Worm (Caenorhabditis elegans): Measurements from ENCODE around the gene B0273.115.
A peak's percentile ranks its signal among the peaks of the same experiment; 100 is the strongest.
"Not testable (repeated sequence)": the region's sequence is repeated elsewhere in the genome, so short reads cannot be mapped to it uniquely, and the experiment has no call there.

The B0273.115 gene

DNA sequence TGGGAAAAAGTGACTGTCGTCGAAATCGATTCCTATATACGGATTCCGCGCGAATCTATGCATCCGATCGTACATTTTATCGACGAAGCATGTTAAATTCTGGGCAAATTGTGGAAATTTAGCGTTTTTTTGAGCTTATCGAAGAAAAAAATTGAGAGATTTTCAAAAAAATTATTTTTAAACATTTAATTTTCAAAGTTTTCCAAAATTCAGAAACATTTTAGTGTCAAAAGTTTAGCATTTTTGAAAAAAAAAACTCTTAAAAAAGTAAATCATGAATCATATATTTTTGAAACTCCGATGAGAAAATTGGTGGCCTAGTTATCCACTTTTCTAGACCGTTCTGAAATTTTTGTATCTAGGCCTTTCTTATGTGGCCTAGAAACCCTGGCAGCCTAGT, at the start of gene B0273.115:
Gene B0273.115 (minus strand): TSS at position 101 of the 400 bp plus-strand sequence.
- TF ChIP-seq efl-3 (GFP tag; optimal IDR thresholded peaks at IDR 0.05); mdl-1 (tag; optimal IDR thresholded peaks at IDR 0.05); swsn-7 (tag; optimal IDR thresholded peaks at IDR 0.05): not testable (repeated sequence)

DNA sequence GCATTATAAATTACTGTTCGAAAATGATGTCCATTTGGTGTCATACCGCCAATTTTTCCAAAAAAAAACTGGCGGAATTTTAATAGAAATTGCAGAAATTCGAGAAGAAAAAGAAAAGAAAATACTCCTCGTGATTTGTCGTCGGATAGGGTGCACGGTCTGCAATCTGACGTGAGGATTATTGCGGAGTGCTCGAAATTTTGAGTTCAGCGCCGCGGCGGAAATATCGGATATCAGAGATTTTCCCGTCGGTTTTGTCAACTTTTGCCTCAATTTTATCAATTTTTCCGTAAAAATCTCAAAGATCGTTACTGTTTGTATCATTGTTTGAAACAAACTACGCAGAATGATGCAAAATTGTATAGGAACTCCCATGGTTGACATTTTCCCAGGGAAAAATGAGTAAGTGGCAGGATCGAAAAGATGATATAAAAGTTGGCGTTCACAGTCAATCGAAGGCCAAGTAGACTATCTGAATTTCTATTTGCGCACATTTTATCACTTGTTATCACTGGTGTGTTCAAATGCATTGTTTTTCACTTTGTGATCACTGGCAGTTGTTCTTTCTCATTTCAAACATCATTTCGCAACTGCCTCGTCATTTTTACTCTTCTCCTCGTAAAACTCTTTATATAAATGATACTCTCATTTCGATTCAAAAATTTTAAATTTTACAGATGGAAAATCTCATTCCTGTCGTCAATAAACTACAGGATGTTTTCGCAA, 47.0 kb upstream of the B0273.115 start, which contains the start of the genes fem-1 and drp-1:
Gene fem-1 (minus strand): TSS at position 150 of the 726 bp plus-strand sequence.
Gene drp-1 (plus strand): TSS at position 676 of the 726 bp plus-strand sequence.
- TF ChIP-seq nhr-47 (tag; optimal IDR thresholded peaks at IDR 0.05) (peak; percentile 24), tlp-1 (tag; optimal IDR thresholded peaks at IDR 0.05) (no peak), lsy-2 (tag; optimal IDR thresholded peaks at IDR 0.05) (peak in 1 of 2 experiments; percentile 39), sox-4 (tag; optimal IDR thresholded peaks at IDR 0.05) (no peak), nhr-84 (tag; optimal IDR thresholded peaks at IDR 0.05) (no peak), F16B12.6 (tag; optimal IDR thresholded peaks at IDR 0.05) (peak; percentile 95), ztf-4 (tag; optimal IDR thresholded peaks at IDR 0.05) (no peak), tbx-2 (tag; optimal IDR thresholded peaks at IDR 0.05) (peak; percentile 37), ama-1 (optimal IDR thresholded peaks at IDR 0.05) (no peak), C16A3.4 (tag; optimal IDR thresholded peaks at IDR 0.05) (peak; percentile 37), lin-39 (tag; optimal IDR thresholded peaks at IDR 0.05) (no peak), snu-23 (GFP tag; optimal IDR thresholded peaks at IDR 0.05) (peak; percentile 43), lir-3 (tag; optimal IDR thresholded peaks at IDR 0.05; ENCODE audit: poor library complexity) (no peak), rnt-1 (tag; optimal IDR thresholded peaks at IDR 0.05) (peak; percentile 18), nhr-71 (tag; optimal IDR thresholded peaks at IDR 0.05) (peak; percentile 20), unc-30 (tag; optimal IDR thresholded peaks at IDR 0.05) (no peak), dpl-1 (GFP tag; optimal IDR thresholded peaks at IDR 0.05) (peak; percentile 25 to 43 (median 32)), skn-1 (tag; optimal IDR thresholded peaks at IDR 0.05) (peak; percentile 4), swsn-7 (tag; optimal IDR thresholded peaks at IDR 0.05) (peak; percentile 27), alr-1 (tag; optimal IDR thresholded peaks at IDR 0.05; ENCODE audit: borderline replicate concordance) (no peak), hpl-2 (GFP tag; optimal IDR thresholded peaks at IDR 0.05) (no peak), lin-35 (GFP tag; optimal IDR thresholded peaks at IDR 0.05) (peak; percentile 21 to 53), mdl-1 (tag; optimal IDR thresholded peaks at IDR 0.05) (peak in 1 of 2 experiments; percentile 6), C34B4.2 (tag; optimal IDR thresholded peaks at IDR 0.05) (no peak), ets-5 (GFP tag; IDR thresholded peaks at IDR 0.05) (no peak), xbp-1 (tag; optimal IDR thresholded peaks at IDR 0.05) (peak; percentile 7), efl-1 (optimal IDR thresholded peaks at IDR 0.05) (peak; percentile 25 to 43), efl-1 (GFP tag; optimal IDR thresholded peaks at IDR 0.05 in 1 of 2) (peak; percentile 47 to 92), ztf-11 (tag; optimal IDR thresholded peaks at IDR 0.05) (no peak), ceh-82 (tag; optimal IDR thresholded peaks at IDR 0.05) (peak in 2 of 3 experiments; percentile 9 to 23), dsc-1 (tag; optimal IDR thresholded peaks at IDR 0.05) (peak; percentile 20)

DNA sequence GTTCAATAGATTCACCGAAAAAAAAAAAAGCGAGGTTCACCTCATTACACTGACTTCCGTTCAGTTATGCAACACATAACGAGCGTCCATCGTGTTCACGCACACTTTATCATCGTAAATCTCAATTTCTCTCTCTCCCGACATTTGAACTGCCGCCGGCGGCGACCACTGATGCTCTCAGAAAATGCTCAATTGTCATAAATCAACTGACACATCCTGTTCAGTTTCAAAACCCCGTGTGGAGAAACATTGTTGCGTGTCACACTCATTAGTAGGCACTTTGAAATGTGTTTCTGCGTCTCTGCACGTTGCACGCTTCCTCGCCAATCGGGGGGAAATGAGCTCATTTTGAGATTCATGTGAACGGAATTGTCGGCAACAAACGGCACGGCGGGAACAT, 44.8 kb upstream of the B0273.115 start:
- peak in 1 of 2 experiments; percentile 7 for TF ChIP-seq ztf-11 (tag; optimal IDR thresholded peaks at IDR 0.05)
- TF ChIP-seq nhr-11 (tag; optimal IDR thresholded peaks at IDR 0.05), result no peak
- no peak for TF ChIP-seq efl-1 (optimal IDR thresholded peaks at IDR 0.05)
- TF ChIP-seq efl-1 (GFP tag; optimal IDR thresholded peaks at IDR 0.05 in 1 of 2), result peak in 1 of 2 experiments; percentile 21
- TF ChIP-seq mep-1 (tag; optimal IDR thresholded peaks at IDR 0.05), result no peak
- peak; percentile 10 for TF ChIP-seq unc-86 (tag; optimal IDR thresholded peaks at IDR 0.05)
- TF ChIP-seq sup-37 (GFP tag; optimal IDR thresholded peaks at IDR 0.05), result no peak
- no peak for TF ChIP-seq Y116A8C.19 (tag; optimal IDR thresholded peaks at IDR 0.05; ENCODE audit: borderline replicate concordance)
- TF ChIP-seq lin-14 (GFP tag; optimal IDR thresholded peaks at IDR 0.05), result peak; percentile 44
- no peak for TF ChIP-seq nhr-84 (tag; optimal IDR thresholded peaks at IDR 0.05)
